ENCODE assay signal across 1 fruit fly cellular context in genomic region chrX:6662876-6663551, dm6.
TF ChIP-seq lines count a peak whose summit lies in the region.

No protein-coding gene starts in this region.

TF ChIP-seq in whole organism, embryonic, 481 proteins besides CTCF, POLR2A, EP300 and RAD21 (continued from another document and continues in another):
- TF ChIP-seq scrt (GFP tag; optimal IDR thresholded peaks at IDR 0.05; lab: Kevin White, UChicago), result no peak
- TF ChIP-seq CG32772 (GFP tag; IDR thresholded peaks at IDR 0.05; lab: Robert Waterston, UW), result no peak
- TF ChIP-seq BEAF-32 (GFP tag; optimal IDR thresholded peaks at IDR 0.05; lab: Kevin White, UChicago), result no peak
- TF ChIP-seq Mrtf (GFP tag; IDR thresholded peaks at IDR 0.05; lab: Robert Waterston, UW), result 0 out of 3 replicates have a peak, but pooled peaks have one; percentile 32
- TF ChIP-seq Doc3 (GFP tag; IDR thresholded peaks at IDR 0.05; lab: Robert Waterston, UW; ENCODE audit: partially characterized antibody), result no peak
- TF ChIP-seq CG17829 (tag; optimal IDR thresholded peaks at IDR 0.05; lab: Kevin White, UChicago), result peak; percentile 25
- TF ChIP-seq twi (tag; optimal IDR thresholded peaks at IDR 0.05; lab: Kevin White, UChicago), result no peak
- TF ChIP-seq CG10209 (GFP tag; optimal IDR thresholded peaks at IDR 0.05; lab: Kevin White, UChicago), result peak; percentile 18
- TF ChIP-seq eve (GFP tag; optimal IDR thresholded peaks at IDR 0.05; lab: Kevin White, UChicago), result peak in 1 of 2 experiments; percentile 59
- TF ChIP-seq vvl (GFP tag; IDR thresholded peaks at IDR 0.05; lab: Robert Waterston, UW), result peak; percentile 47
- TF ChIP-seq jing (GFP tag; optimal IDR thresholded peaks at IDR 0.05; lab: Kevin White, UChicago), result no peak
- no peak for TF ChIP-seq croc (GFP tag; conservative IDR thresholded peaks at IDR 0.05; lab: Robert Waterston, UW)
- peak; percentile 49; the same call in 2 of the 3 replicates for TF ChIP-seq tgo (GFP tag; IDR thresholded peaks at IDR 0.05; lab: Robert Waterston, UW)
- 0 out of 3 replicates have a peak, but pooled peaks have one; percentile 52 for TF ChIP-seq CG34422 (GFP tag; IDR thresholded peaks at IDR 0.05; lab: Robert Waterston, UW)
- TF ChIP-seq CG3995 (GFP tag; optimal IDR thresholded peaks at IDR 0.05; lab: Kevin White, UChicago), result no peak
- no peak for TF ChIP-seq tup (GFP tag; optimal IDR thresholded peaks at IDR 0.05; lab: Kevin White, UChicago)
- TF ChIP-seq emc (GFP tag; optimal IDR thresholded peaks at IDR 0.05; lab: Kevin White, UChicago), result no peak
- no peak for TF ChIP-seq luna (GFP tag; optimal IDR thresholded peaks at IDR 0.05; lab: Kevin White, UChicago)
- no peak for TF ChIP-seq CG10321 (GFP tag; IDR thresholded peaks at IDR 0.05; lab: Robert Waterston, UW)
- no peak for TF ChIP-seq Atf6 (GFP tag; IDR thresholded peaks at IDR 0.05; lab: Robert Waterston, UW)
- TF ChIP-seq pnt (GFP tag; optimal IDR thresholded peaks at IDR 0.05; lab: Kevin White, UChicago), result no peak
- TF ChIP-seq Dll (GFP tag; IDR thresholded peaks at IDR 0.05; lab: Robert Waterston, UW; ENCODE audit: partially characterized antibody), result no peak
- no peak for TF ChIP-seq zf30C (GFP tag; optimal IDR thresholded peaks at IDR 0.05; lab: Kevin White, UChicago)
- peak; percentile 29 for TF ChIP-seq jumu (GFP tag; optimal IDR thresholded peaks at IDR 0.05; lab: Kevin White, UChicago)
- TF ChIP-seq Oaz (GFP tag; IDR thresholded peaks at IDR 0.05; lab: Robert Waterston, UW), result 0 out of 2 replicates have a peak, but pooled peaks have one; percentile 32
- no peak for TF ChIP-seq D19A (tag; optimal IDR thresholded peaks at IDR 0.05; lab: Kevin White, UChicago)
- TF ChIP-seq gem (tag; optimal IDR thresholded peaks at IDR 0.05; lab: Kevin White, UChicago), result peak; percentile 58
- peak; percentile 17 for TF ChIP-seq CG13624 (GFP tag; optimal IDR thresholded peaks at IDR 0.05; lab: Kevin White, UChicago)
- no peak for TF ChIP-seq Dref (GFP tag; IDR thresholded peaks at IDR 0.05; lab: Robert Waterston, UW)
- no peak for TF ChIP-seq Hmx (GFP tag; optimal IDR thresholded peaks at IDR 0.05; lab: Kevin White, UChicago)
- TF ChIP-seq CG14050 (GFP tag; IDR thresholded peaks at IDR 0.05; lab: Robert Waterston, UW), result peak; percentile 32; the same call in 1 of the 3 replicates
- TF ChIP-seq Max (GFP tag; optimal IDR thresholded peaks at IDR 0.05; lab: Kevin White, UChicago), result no peak
- TF ChIP-seq grau (tag; optimal IDR thresholded peaks at IDR 0.05; lab: Kevin White, UChicago), result peak; percentile 46
- peak; percentile 63 for TF ChIP-seq CG2678 (tag; optimal IDR thresholded peaks at IDR 0.05; lab: Kevin White, UChicago)
- TF ChIP-seq H2.0 (GFP tag; IDR thresholded peaks at IDR 0.05; lab: Robert Waterston, UW), result peak; percentile 49; the same call in 1 of the 2 replicates
- peak; percentile 2 for TF ChIP-seq CG12155 (GFP tag; optimal IDR thresholded peaks at IDR 0.05; lab: Kevin White, UChicago)
- TF ChIP-seq ci (GFP tag; IDR thresholded peaks at IDR 0.05; lab: Robert Waterston, UW), result no peak
- peak; percentile 4 for TF ChIP-seq CG9437 (GFP tag; optimal IDR thresholded peaks at IDR 0.05; lab: Kevin White, UChicago)
- no peak for TF ChIP-seq HmgZ (tag; optimal IDR thresholded peaks at IDR 0.05; lab: Kevin White, UChicago)
- TF ChIP-seq CG13123 (GFP tag; optimal IDR thresholded peaks at IDR 0.05; lab: Kevin White, UChicago), result no peak
- peak; percentile 20 for TF ChIP-seq unpg (GFP tag; optimal IDR thresholded peaks at IDR 0.05; lab: Kevin White, UChicago)
- TF ChIP-seq repo (GFP tag; optimal IDR thresholded peaks at IDR 0.05; lab: Kevin White, UChicago), result no peak
- TF ChIP-seq Opbp (GFP tag; IDR thresholded peaks at IDR 0.05; lab: Robert Waterston, UW; ENCODE audit: partially characterized antibody), result no peak
- peak; percentile 18 for TF ChIP-seq Sox102F (GFP tag; optimal IDR thresholded peaks at IDR 0.05; lab: Kevin White, UChicago)
- peak; percentile 60 for TF ChIP-seq ind (GFP tag; optimal IDR thresholded peaks at IDR 0.05; lab: Kevin White, UChicago)
- no peak for TF ChIP-seq nom (GFP tag; optimal IDR thresholded peaks at IDR 0.05; lab: Kevin White, UChicago)
- TF ChIP-seq trh (GFP tag; optimal IDR thresholded peaks at IDR 0.05; lab: Kevin White, UChicago), result no peak
- TF ChIP-seq Doc2 (GFP tag; IDR thresholded peaks at IDR 0.05; lab: Robert Waterston, UW), result no peak
- peak; percentile 19 for TF ChIP-seq nmo (GFP tag; optimal IDR thresholded peaks at IDR 0.05; lab: Kevin White, UChicago)
- TF ChIP-seq dmrt11E (tag; optimal IDR thresholded peaks at IDR 0.05; lab: Kevin White, UChicago), result no peak
- no peak for TF ChIP-seq CG10431 (GFP tag; optimal IDR thresholded peaks at IDR 0.05; lab: Kevin White, UChicago)
- no peak for TF ChIP-seq CG17568 (GFP tag; optimal IDR thresholded peaks at IDR 0.05; lab: Kevin White, UChicago)
- no peak for TF ChIP-seq CG4854 (GFP tag; optimal IDR thresholded peaks at IDR 0.05; lab: Kevin White, UChicago)
- TF ChIP-seq CG11504 (tag; optimal IDR thresholded peaks at IDR 0.05; lab: Kevin White, UChicago), result peak; percentile 83
- TF ChIP-seq bigmax (GFP tag; optimal IDR thresholded peaks at IDR 0.05; lab: Kevin White, UChicago), result no peak
- peak; percentile 19 for TF ChIP-seq CG9817 (tag; optimal IDR thresholded peaks at IDR 0.05; lab: Kevin White, UChicago)
- TF ChIP-seq sug (tag; optimal IDR thresholded peaks at IDR 0.05; lab: Kevin White, UChicago), result no peak
- TF ChIP-seq stc (GFP tag; IDR thresholded peaks at IDR 0.05; lab: Robert Waterston, UW), result peak; percentile 59
- TF ChIP-seq Sin3A (optimal IDR thresholded peaks at IDR 0.05; lab: Kevin White, UChicago), result no peak
- TF ChIP-seq CG8359 (GFP tag; optimal IDR thresholded peaks at IDR 0.05; lab: Kevin White, UChicago; ENCODE audit: borderline replicate concordance), result no peak
- TF ChIP-seq sob (GFP tag; IDR thresholded peaks at IDR 0.05; lab: Robert Waterston, UW), result 0 out of 2 replicates have a peak, but pooled peaks have one; percentile 34
- TF ChIP-seq Hmr (GFP tag; optimal IDR thresholded peaks at IDR 0.05; lab: Kevin White, UChicago), result no peak
- TF ChIP-seq CG9215 (GFP tag; IDR thresholded peaks at IDR 0.05; lab: Robert Waterston, UW), result peak; percentile 41; the same call in 1 of the 2 replicates
- TF ChIP-seq Fer2 (tag; optimal IDR thresholded peaks at IDR 0.05; lab: Kevin White, UChicago), result no peak
- TF ChIP-seq Dip3 (GFP tag; optimal IDR thresholded peaks at IDR 0.05; lab: Kevin White, UChicago), result peak; percentile 5
- TF ChIP-seq CG8290 (GFP tag; optimal IDR thresholded peaks at IDR 0.05; lab: Kevin White, UChicago), result no peak
- TF ChIP-seq CG8290 (tag; optimal IDR thresholded peaks at IDR 0.05; lab: Kevin White, UChicago), result peak in 1 of 2 experiments; percentile 46
- no peak for TF ChIP-seq slou (GFP tag; optimal IDR thresholded peaks at IDR 0.05; lab: Kevin White, UChicago)
- no peak for TF ChIP-seq Lhr (GFP tag; optimal IDR thresholded peaks at IDR 0.05; lab: Kevin White, UChicago)
- TF ChIP-seq CG10462 (GFP tag; optimal IDR thresholded peaks at IDR 0.05; lab: Kevin White, UChicago), result no peak
- peak; percentile 18 for TF ChIP-seq dm (GFP tag; optimal IDR thresholded peaks at IDR 0.05; lab: Kevin White, UChicago)
- no peak for TF ChIP-seq HHEX (GFP tag; optimal IDR thresholded peaks at IDR 0.05; lab: Kevin White, UChicago)
- no peak for TF ChIP-seq gt (GFP tag; IDR thresholded peaks at IDR 0.05; lab: Robert Waterston, UW)
- TF ChIP-seq CG18619 (GFP tag; optimal IDR thresholded peaks at IDR 0.05; lab: Kevin White, UChicago), result no peak
- peak; percentile 19 to 21 for TF ChIP-seq chif (GFP tag; optimal IDR thresholded peaks at IDR 0.05; lab: Kevin White, UChicago)
- peak; percentile 52 for TF ChIP-seq CG12659 (GFP tag; optimal IDR thresholded peaks at IDR 0.05; lab: Kevin White, UChicago)
- peak; percentile 45 for TF ChIP-seq CG3847 (GFP tag; IDR thresholded peaks at IDR 0.05; lab: Robert Waterston, UW)
- no peak for TF ChIP-seq Neu2 (GFP tag; optimal IDR thresholded peaks at IDR 0.05; lab: Kevin White, UChicago; ENCODE audit: borderline replicate concordance)
- no peak for TF ChIP-seq CG33213 (GFP tag; optimal IDR thresholded peaks at IDR 0.05; lab: Kevin White, UChicago)
- TF ChIP-seq sens-2 (GFP tag; IDR thresholded peaks at IDR 0.05; lab: Robert Waterston, UW), result no peak
- no peak for TF ChIP-seq en (GFP tag; optimal IDR thresholded peaks at IDR 0.05; lab: Kevin White, UChicago)
- no peak for TF ChIP-seq GATAe (GFP tag; conservative IDR thresholded peaks at IDR 0.05; lab: Robert Waterston, UW)
- no peak for TF ChIP-seq Gsc (GFP tag; IDR thresholded peaks at IDR 0.05; lab: Robert Waterston, UW)
- TF ChIP-seq crol (GFP tag; IDR thresholded peaks at IDR 0.05; lab: Robert Waterston, UW), result no peak
- TF ChIP-seq trem (tag; optimal IDR thresholded peaks at IDR 0.05; lab: Kevin White, UChicago), result no peak
- TF ChIP-seq ap (GFP tag; IDR thresholded peaks at IDR 0.05; lab: Robert Waterston, UW), result 0 out of 2 replicates have a peak, but pooled peaks have one; percentile 27
- no peak for TF ChIP-seq CG8281 (tag; optimal IDR thresholded peaks at IDR 0.05; lab: Kevin White, UChicago)
- TF ChIP-seq CG14710 (tag; optimal IDR thresholded peaks at IDR 0.05; lab: Kevin White, UChicago), result no peak
- no peak for TF ChIP-seq CG30431 (GFP tag; optimal IDR thresholded peaks at IDR 0.05; lab: Kevin White, UChicago)
- no peak for TF ChIP-seq zen (tag; optimal IDR thresholded peaks at IDR 0.05; lab: Kevin White, UChicago)
- TF ChIP-seq CG3281 (GFP tag; optimal IDR thresholded peaks at IDR 0.05; lab: Kevin White, UChicago), result peak; percentile 19
- TF ChIP-seq CG11696 (GFP tag; IDR thresholded peaks at IDR 0.05; lab: Robert Waterston, UW), result no peak
- no peak for TF ChIP-seq lola (GFP tag; optimal IDR thresholded peaks at IDR 0.05; lab: Kevin White, UChicago)
- TF ChIP-seq Bgb (GFP tag; IDR thresholded peaks at IDR 0.05; lab: Robert Waterston, UW; ENCODE audit: partially characterized antibody), result no peak
- TF ChIP-seq CG11456 (GFP tag; IDR thresholded peaks at IDR 0.05; lab: Robert Waterston, UW), result 0 out of 3 replicates have a peak, but pooled peaks have one; percentile 42
- TF ChIP-seq vnd (GFP tag; IDR thresholded peaks at IDR 0.05; lab: Robert Waterston, UW; ENCODE audit: partially characterized antibody), result no peak
- peak; percentile 30 to 58 for TF ChIP-seq dpn (GFP tag; optimal IDR thresholded peaks at IDR 0.05; lab: Kevin White, UChicago)
- no peak for TF ChIP-seq CG14965 (GFP tag; optimal IDR thresholded peaks at IDR 0.05; lab: Kevin White, UChicago; ENCODE audit: borderline replicate concordance)
- TF ChIP-seq CG18764 (GFP tag; optimal IDR thresholded peaks at IDR 0.05; lab: Kevin White, UChicago), result no peak
- TF ChIP-seq Antp (GFP tag; optimal IDR thresholded peaks at IDR 0.05; lab: Kevin White, UChicago), result peak; percentile 48
- 0 out of 2 replicates have a peak, but pooled peaks have one; percentile 30 for TF ChIP-seq danr (GFP tag; IDR thresholded peaks at IDR 0.05; lab: Robert Waterston, UW)
- no peak for TF ChIP-seq CG31365 (tag; optimal IDR thresholded peaks at IDR 0.05; lab: Kevin White, UChicago)
- peak; percentile 22 for TF ChIP-seq CG10654 (GFP tag; optimal IDR thresholded peaks at IDR 0.05; lab: Kevin White, UChicago)
- no peak for TF ChIP-seq corto (GFP tag; optimal IDR thresholded peaks at IDR 0.05; lab: Kevin White, UChicago)
- peak; percentile 51 for TF ChIP-seq her (GFP tag; optimal IDR thresholded peaks at IDR 0.05; lab: Kevin White, UChicago)
- no peak for TF ChIP-seq CG1647 (GFP tag; optimal IDR thresholded peaks at IDR 0.05; lab: Kevin White, UChicago)
- peak; percentile 46 for TF ChIP-seq CG12219 (GFP tag; optimal IDR thresholded peaks at IDR 0.05; lab: Kevin White, UChicago)
- peak; percentile 53; the same call in 1 of the 2 replicates for TF ChIP-seq CG6689 (GFP tag; IDR thresholded peaks at IDR 0.05; lab: Robert Waterston, UW)
- peak; percentile 37; the same call in 1 of the 3 replicates for TF ChIP-seq Aef1 (GFP tag; IDR thresholded peaks at IDR 0.05; lab: Robert Waterston, UW)
- TF ChIP-seq schlank (tag; optimal IDR thresholded peaks at IDR 0.05; lab: Kevin White, UChicago), result no peak
- no peak for TF ChIP-seq sd (tag; optimal IDR thresholded peaks at IDR 0.05; lab: Kevin White, UChicago)
- no peak for TF ChIP-seq nerfin-2 (GFP tag; IDR thresholded peaks at IDR 0.05; lab: Robert Waterston, UW; ENCODE audit: partially characterized antibody)
- no peak for TF ChIP-seq CG12104 (GFP tag; optimal IDR thresholded peaks at IDR 0.05; lab: Kevin White, UChicago)
- no peak for TF ChIP-seq dimm (GFP tag; IDR thresholded peaks at IDR 0.05; lab: Robert Waterston, UW)
- no peak for TF ChIP-seq CG5180 (GFP tag; optimal IDR thresholded peaks at IDR 0.05; lab: Kevin White, UChicago)
- TF ChIP-seq CkIIα-i1 (GFP tag; IDR thresholded peaks at IDR 0.05; lab: Robert Waterston, UW), result no peak
- no peak for TF ChIP-seq CG14860 (GFP tag; IDR thresholded peaks at IDR 0.05; lab: Robert Waterston, UW; ENCODE audit: partially characterized antibody)
- TF ChIP-seq prd (optimal IDR thresholded peaks at IDR 0.05; lab: Kevin White, UChicago), result no peak
- peak; percentile 55; the same call in 2 of the 3 replicates for TF ChIP-seq prd (GFP tag; IDR thresholded peaks at IDR 0.05; lab: Robert Waterston, UW)
- TF ChIP-seq Deaf1 (tag; optimal IDR thresholded peaks at IDR 0.05; lab: Kevin White, UChicago), result no peak
- no peak for TF ChIP-seq HmgD (GFP tag; optimal IDR thresholded peaks at IDR 0.05; lab: Kevin White, UChicago)
- TF ChIP-seq Blimp-1 (GFP tag; optimal IDR thresholded peaks at IDR 0.05; lab: Kevin White, UChicago), result peak; percentile 97
- no peak for TF ChIP-seq zen2 (GFP tag; IDR thresholded peaks at IDR 0.05; lab: Robert Waterston, UW; ENCODE audit: partially characterized antibody)
- TF ChIP-seq Taf1 (GFP tag; IDR thresholded peaks at IDR 0.05; lab: Robert Waterston, UW), result no peak
- no peak for TF ChIP-seq CG31388 (GFP tag; optimal IDR thresholded peaks at IDR 0.05; lab: Kevin White, UChicago)
- no peak for TF ChIP-seq CG1529 (GFP tag; optimal IDR thresholded peaks at IDR 0.05; lab: Kevin White, UChicago)
- TF ChIP-seq bbx (GFP tag; IDR thresholded peaks at IDR 0.05; lab: Robert Waterston, UW; ENCODE audit: partially characterized antibody), result no peak
- TF ChIP-seq lbe (GFP tag; optimal IDR thresholded peaks at IDR 0.05; lab: Kevin White, UChicago), result no peak
- 0 out of 2 replicates have a peak, but pooled peaks have one; percentile 19 for TF ChIP-seq CG4404 (GFP tag; IDR thresholded peaks at IDR 0.05; lab: Robert Waterston, UW)
- TF ChIP-seq Ssrp (tag; optimal IDR thresholded peaks at IDR 0.05; lab: Kevin White, UChicago), result peak; percentile 68
- 0 out of 2 replicates have a peak, but pooled peaks have one; percentile 40 for TF ChIP-seq E2f1 (GFP tag; IDR thresholded peaks at IDR 0.05; lab: Robert Waterston, UW)
